Worm (Caenorhabditis elegans) whole organism, L4/young adult: Measurements from ENCODE around the gene C16C10.2.

ENCODE experiments used
- W03F9.2 ChIP-seq: fragments of 150-350 bp; optimal IDR thresholded peaks from 2 replicates; lab custom pipeline; 2014; ENCODE audit warnings: missing biosample characterization, missing genetic modification characterization
- dao-5 ChIP-seq: sonication (generic microtip); optimal IDR thresholded peaks from 2 replicates; lab custom pipeline; 2016; ENCODE audit warnings: missing genotype, missing genetic modification characterization, moderate library complexity, missing compliant biosample characterization
- him-1 ChIP-seq: sonication (generic microtip); optimal IDR thresholded peaks from 2 replicates; lab custom pipeline; 2016; ENCODE audit warnings: missing genotype, missing genetic modification reagents, missing genetic modification characterization, missing compliant biosample characterization

DNA sequence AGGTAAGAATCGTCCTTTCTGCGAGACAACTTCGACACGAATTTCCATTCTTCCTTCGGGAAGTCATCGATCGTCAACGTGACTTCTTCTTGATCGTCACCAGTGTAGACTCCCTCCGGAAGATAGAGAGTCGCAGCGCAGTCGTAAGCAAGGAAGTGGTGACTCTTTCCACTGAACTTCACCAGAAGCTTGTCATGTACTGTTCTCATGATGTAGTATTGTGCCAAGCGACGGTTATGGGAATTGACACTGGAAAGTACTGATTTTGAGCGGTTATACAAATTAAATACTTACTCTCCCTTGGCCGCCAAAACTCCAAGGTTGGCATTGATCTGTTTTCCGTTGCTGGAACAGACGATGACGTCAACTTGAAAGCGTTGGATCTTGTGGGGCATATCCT is 3.0 kb downstream of the C16C10.2 start:
- TF ChIP-seq W03F9.2 (tag; lab: Kevin White, UChicago) = no peak
- TF ChIP-seq dao-5 (tag; lab: Kevin White, UChicago) = no peak
- TF ChIP-seq him-1 = no peak
